Fruit fly (Drosophila melanogaster): Measurements from ENCODE around the gene bond.
A peak's percentile ranks its signal among the peaks of the same experiment; 100 is the strongest.

The bond gene

dm6 chr3R:22530305-22530704, 20.2 kb upstream of the bond start, which contains the start of gene CG33099 (continued):
- TF ChIP-seq pzg (GFP tag; optimal IDR thresholded peaks at IDR 0.05) (no peak), onecut (GFP tag; IDR thresholded peaks at IDR 0.05) (no peak), Scr (GFP tag; IDR thresholded peaks at IDR 0.05; ENCODE audit: partially characterized antibody) (no peak), Dp (GFP tag; optimal IDR thresholded peaks at IDR 0.05) (no peak), ftz-f1 (GFP tag; optimal IDR thresholded peaks at IDR 0.05) (no peak), Adf1 (GFP tag; IDR thresholded peaks at IDR 0.05) (peak; percentile 35; the same call in 1 of the 2 replicates), CoRest (tag; optimal IDR thresholded peaks at IDR 0.05) (no peak), CG34224 (GFP tag; IDR thresholded peaks at IDR 0.05; ENCODE audit: partially characterized antibody) (no peak), pnt (GFP tag; optimal IDR thresholded peaks at IDR 0.05) (no peak), CG12219 (GFP tag; optimal IDR thresholded peaks at IDR 0.05) (peak; percentile 22), CG8765 (GFP tag; IDR thresholded peaks at IDR 0.05) (no peak), CG10147 (GFP tag; optimal IDR thresholded peaks at IDR 0.05) (no peak), Sin3A (optimal IDR thresholded peaks at IDR 0.05) (no peak), CG5180 (GFP tag; optimal IDR thresholded peaks at IDR 0.05) (peak; percentile 56), Blimp-1 (GFP tag; optimal IDR thresholded peaks at IDR 0.05) (peak; percentile 34), zen (tag; optimal IDR thresholded peaks at IDR 0.05) (peak; percentile 41), gsb (GFP tag; IDR thresholded peaks at IDR 0.05) (no peak), CG18764 (GFP tag; optimal IDR thresholded peaks at IDR 0.05) (no peak), MTF-1 (GFP tag; optimal IDR thresholded peaks at IDR 0.05; ENCODE audit: borderline replicate concordance) (peak; percentile 60), CG7963 (GFP tag; IDR thresholded peaks at IDR 0.05; ENCODE audit: partially characterized antibody) (no peak), CG18262 (tag; optimal IDR thresholded peaks at IDR 0.05) (peak; percentile 14), jigr1 (GFP tag; IDR thresholded peaks at IDR 0.05) (no peak), mld (GFP tag; IDR thresholded peaks at IDR 0.05; ENCODE audit: partially characterized antibody) (no peak), Neu2 (GFP tag; optimal IDR thresholded peaks at IDR 0.05; ENCODE audit: borderline replicate concordance) (no peak), CG15514 (GFP tag; optimal IDR thresholded peaks at IDR 0.05) (peak; percentile 83), Stat92E (GFP tag; optimal IDR thresholded peaks at IDR 0.05) (no peak), danr (GFP tag; IDR thresholded peaks at IDR 0.05) (no peak), Deaf1 (tag; optimal IDR thresholded peaks at IDR 0.05) (peak; percentile 39), Ssrp (tag; optimal IDR thresholded peaks at IDR 0.05) (no peak), CG2116 (GFP tag; optimal IDR thresholded peaks at IDR 0.05) (no peak), CG6272 (GFP tag; IDR thresholded peaks at IDR 0.05) (no peak), ewg (GFP tag; optimal IDR thresholded peaks at IDR 0.05) (no peak), caup (GFP tag; optimal IDR thresholded peaks at IDR 0.05; ENCODE audit: severe bottlenecking) (peak; percentile 54), ash1 (GFP tag; optimal IDR thresholded peaks at IDR 0.05) (peak; percentile 9), maf-S (GFP tag; optimal IDR thresholded peaks at IDR 0.05) (peak; percentile 26), Doc3 (GFP tag; IDR thresholded peaks at IDR 0.05; ENCODE audit: partially characterized antibody) (no peak), CG11723 (GFP tag; optimal IDR thresholded peaks at IDR 0.05) (no peak), CG3281 (GFP tag; optimal IDR thresholded peaks at IDR 0.05) (peak; percentile 57), NfI (GFP tag; optimal IDR thresholded peaks at IDR 0.05) (no peak), trh (GFP tag; optimal IDR thresholded peaks at IDR 0.05) (no peak), wdn (GFP tag; IDR thresholded peaks at IDR 0.05) (no peak), ab (GFP tag; optimal IDR thresholded peaks at IDR 0.05) (no peak), exex (tag; optimal IDR thresholded peaks at IDR 0.05) (peak; percentile 67), CG3407 (GFP tag; optimal IDR thresholded peaks at IDR 0.05) (peak; percentile 45), CG14965 (GFP tag; optimal IDR thresholded peaks at IDR 0.05; ENCODE audit: borderline replicate concordance) (no peak), Spps (tag; optimal IDR thresholded peaks at IDR 0.05) (no peak), YL-1 (GFP tag; optimal IDR thresholded peaks at IDR 0.05) (no peak), Ravus (GFP tag; IDR thresholded peaks at IDR 0.05) (no peak), CG4854 (GFP tag; optimal IDR thresholded peaks at IDR 0.05) (no peak), CG12155 (GFP tag; optimal IDR thresholded peaks at IDR 0.05) (no peak)

Data from whole organism, embryonic.